Fruit fly (Drosophila melanogaster) whole organism: Measurements from ENCODE around the gene Six4.

Experiments
- CG8478 ChIP-seq: fragments of >200 bp; optimal IDR thresholded peaks from 2 replicates; lab custom pipeline; 2018; ENCODE audit warnings: inconsistent platforms
- Dll ChIP-seq: fragments of >200 bp; optimal IDR thresholded peaks from 2 replicates; lab custom pipeline; 2017
- EcR ChIP-seq, 2 experiments: fragments of >200 bp; optimal IDR thresholded peaks; 2 replicates each; lab custom pipeline; 2017; ENCODE audit warnings: missing biosample characterization in 2 of 2, missing genetic modification characterization in 2 of 2, missing genetic modification reagents in 2 of 2
- pan ChIP-seq: fragments of >200 bp; optimal IDR thresholded peaks from 2 replicates; lab custom pipeline; 2017
- psq ChIP-seq: fragments of >200 bp; optimal IDR thresholded peaks from 2 replicates; lab custom pipeline; 2017
- usp ChIP-seq: fragments of >200 bp; optimal IDR thresholded peaks from 2 replicates; lab custom pipeline; 2017; ENCODE audit warnings: missing biosample characterization, missing genetic modification characterization, mixed read lengths

Six4 gene

dm6 chr3L:20792693-20793092 is at the start of gene Six4:
TSS of gene Six4 (minus strand) at chr3L:20792777.
- TF ChIP-seq CG8478 (lab: Kevin White, UChicago) (no peak), usp (GFP tag; lab: Kevin White, UChicago) (no peak), Dll (lab: Kevin White, UChicago) (no peak), EcR (GFP tag; optimal IDR thresholded peaks at IDR 0.05; lab: Kevin White, UChicago) (no peak), psq (no peak), pan (lab: Kevin White, UChicago) (no peak)

dm6 chr3L:20841465-20842109 is 49.0 kb upstream of the Six4 start, which contains the start of the genes CSN3 and CG11456:
TSS of gene CSN3 (minus strand) at chr3L:20841576.
TSS of gene CG11456 (plus strand) at chr3L:20841987.
- TF ChIP-seq psq, result no peak
- no peak for TF ChIP-seq CG8478 (lab: Kevin White, UChicago)

DNA sequence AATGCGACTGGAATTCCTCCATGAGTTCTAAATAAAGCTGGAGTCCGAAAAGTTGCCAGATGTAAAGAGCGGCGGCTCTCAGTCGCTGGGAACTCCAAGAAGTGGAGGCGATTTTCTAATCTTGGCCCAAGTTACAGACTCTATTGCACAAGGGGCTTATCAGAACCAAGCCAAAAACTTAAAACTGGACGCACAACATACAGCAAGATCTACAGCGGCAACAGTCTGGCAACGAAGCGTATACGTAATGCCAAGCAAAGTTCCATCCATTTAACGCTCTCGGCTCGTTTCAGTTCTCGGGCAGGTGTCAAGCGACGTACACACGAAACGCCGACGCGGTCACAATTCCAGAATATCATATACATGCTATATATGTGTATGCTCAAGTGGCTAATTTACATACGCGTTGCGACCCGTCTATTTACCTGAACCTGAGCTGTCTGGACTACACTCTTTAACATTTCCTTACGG is 45.3 kb upstream of the Six4 start:
- no peak for TF ChIP-seq CG8478 (lab: Kevin White, UChicago)
- TF ChIP-seq usp (GFP tag; lab: Kevin White, UChicago), result no peak
- TF ChIP-seq psq, result no peak

- TF ChIP-seq EcR (GFP tag; optimal IDR thresholded peaks at IDR 0.05; lab: Kevin White, UChicago), result no peak
- no peak for TF ChIP-seq psq
- TF ChIP-seq Dll (lab: Kevin White, UChicago), result no peak
- TF ChIP-seq CG8478 (lab: Kevin White, UChicago), result no peak
- no peak for TF ChIP-seq pan (lab: Kevin White, UChicago)
- TF ChIP-seq usp (GFP tag; lab: Kevin White, UChicago), result no peak
Observed at dm6 chr3L:20837040-20837830, 44.7 kb upstream of the Six4 start, which contains the start of gene CG13255. TSS of gene CG13255 (plus strand) at chr3L:20837488.

- TF ChIP-seq usp (GFP tag; lab: Kevin White, UChicago) (no peak), EcR (GFP tag; optimal IDR thresholded peaks at IDR 0.05; lab: Kevin White, UChicago) (no peak), pan (lab: Kevin White, UChicago) (no peak), Dll (lab: Kevin White, UChicago) (no peak), CG8478 (lab: Kevin White, UChicago) (no peak), psq (no peak)
Observed at dm6 chr3L:20835882-20836281, 43.3 kb upstream of the Six4 start, which contains the start of gene CG3288. TSS of gene CG3288 (plus strand) at chr3L:20836182.

- TF ChIP-seq psq (no peak), Dll (lab: Kevin White, UChicago) (no peak), usp (GFP tag; lab: Kevin White, UChicago) (no peak), EcR (GFP tag; optimal IDR thresholded peaks at IDR 0.05; lab: Kevin White, UChicago) (no peak), CG8478 (lab: Kevin White, UChicago) (no peak), pan (lab: Kevin White, UChicago) (no peak)
Observed at dm6 chr3L:20834150-20834549, 41.6 kb upstream of the Six4 start.

DNA sequence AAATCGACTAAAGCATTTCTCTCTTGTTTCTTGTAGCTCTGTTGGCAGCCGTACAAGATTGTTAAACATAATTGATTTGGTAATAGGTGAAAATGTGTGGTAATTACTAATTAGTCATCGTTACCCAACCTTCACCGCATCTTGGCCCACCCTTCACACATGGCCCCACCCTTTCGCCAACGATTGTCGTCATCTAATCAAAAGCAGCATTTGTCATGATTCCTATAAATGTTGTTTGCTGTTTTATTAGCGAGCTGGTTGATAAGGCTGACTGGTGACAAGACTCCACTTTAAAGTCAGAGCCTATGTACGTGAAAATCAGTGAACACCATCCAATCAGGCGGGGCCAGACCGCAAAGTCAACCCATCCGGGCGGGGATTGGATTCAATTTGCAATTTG is 37.8 kb upstream of the Six4 start:
- TF ChIP-seq EcR (GFP tag; optimal IDR thresholded peaks at IDR 0.05; lab: Kevin White, UChicago) (no peak), usp (GFP tag; lab: Kevin White, UChicago) (no peak), pan (lab: Kevin White, UChicago) (no peak), Dll (lab: Kevin White, UChicago) (no peak), CG8478 (lab: Kevin White, UChicago) (no peak), psq (no peak)

DNA sequence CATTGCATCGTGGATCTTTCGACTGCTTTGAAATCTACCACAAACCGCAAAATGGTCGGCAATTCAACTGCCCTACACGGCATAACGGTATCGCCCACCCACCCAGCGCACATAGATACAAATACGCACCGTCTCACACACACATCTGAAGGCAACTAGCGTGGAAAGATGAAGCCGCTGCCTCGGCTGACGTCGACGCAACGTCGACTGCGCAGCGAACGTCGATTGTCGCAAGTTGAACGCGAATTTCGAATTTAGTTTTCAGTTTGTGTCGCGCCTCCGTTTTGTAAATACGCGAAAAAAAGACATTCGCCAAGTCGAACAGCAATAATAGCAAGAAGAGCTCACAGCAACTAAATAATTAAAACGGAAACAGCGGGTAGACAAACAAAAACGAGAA is 35.4 kb upstream of the Six4 start:
- TF ChIP-seq usp (GFP tag; lab: Kevin White, UChicago) (no peak), CG8478 (lab: Kevin White, UChicago) (no peak), psq (no peak), EcR (GFP tag; optimal IDR thresholded peaks at IDR 0.05; lab: Kevin White, UChicago) (no peak), pan (lab: Kevin White, UChicago) (no peak), Dll (lab: Kevin White, UChicago) (no peak)

DNA sequence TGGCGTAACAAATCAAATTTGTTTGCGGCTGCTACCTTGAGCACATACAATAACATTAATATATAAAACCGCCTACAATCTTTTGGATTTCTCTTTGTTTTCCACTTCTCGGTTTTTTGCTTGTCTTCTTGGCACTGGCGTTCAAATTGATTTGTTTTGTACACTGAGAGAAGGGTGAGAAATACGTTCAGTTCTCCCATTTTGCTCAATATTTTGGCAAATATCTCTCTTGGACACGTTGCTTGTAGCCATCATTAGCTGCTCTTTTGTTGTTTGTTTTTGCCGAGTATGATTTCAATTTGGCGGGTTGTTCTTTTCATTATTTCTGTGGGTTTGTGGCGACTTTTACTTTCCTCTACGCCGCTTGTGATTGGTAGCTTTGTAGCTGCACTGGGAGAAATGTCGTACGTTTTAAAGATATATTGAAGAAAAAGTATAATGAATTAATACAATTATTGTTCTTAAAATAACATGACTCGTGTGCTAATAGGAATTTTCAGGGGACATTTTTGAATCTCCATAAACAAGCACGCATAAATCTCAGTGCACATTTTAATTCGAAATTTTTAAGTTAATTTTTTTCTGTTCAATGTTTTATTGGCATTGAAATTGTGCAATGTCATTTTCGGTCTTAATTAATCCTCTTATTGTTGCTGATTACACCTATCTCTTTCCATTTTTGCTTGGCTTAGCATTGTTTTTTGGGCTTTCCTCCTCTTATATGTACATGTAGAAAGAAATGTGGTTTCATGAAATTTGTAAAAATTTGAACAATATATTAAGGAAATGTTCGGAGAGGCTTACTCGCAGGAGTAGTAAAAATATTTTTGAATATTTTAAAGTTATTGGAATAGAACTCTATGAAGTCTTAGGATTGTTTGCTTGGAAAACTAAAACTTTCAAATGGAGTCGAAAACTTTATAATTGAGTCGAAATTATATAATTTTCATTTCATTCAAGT is 34.7 kb upstream of the Six4 start:
- no peak for TF ChIP-seq psq
- TF ChIP-seq pan (lab: Kevin White, UChicago), result no peak
- TF ChIP-seq usp (GFP tag; lab: Kevin White, UChicago), result no peak
- TF ChIP-seq Dll (lab: Kevin White, UChicago), result no peak
- no peak for TF ChIP-seq CG8478 (lab: Kevin White, UChicago)

dm6 chr3L:20823206-20823803 is 30.7 kb upstream of the Six4 start:
- TF ChIP-seq Dll (lab: Kevin White, UChicago) (no peak), usp (GFP tag; lab: Kevin White, UChicago) (no peak), psq (no peak), CG8478 (lab: Kevin White, UChicago) (no peak), pan (lab: Kevin White, UChicago) (no peak), EcR (GFP tag; optimal IDR thresholded peaks at IDR 0.05; lab: Kevin White, UChicago) (no peak)
